Fruit fly (Drosophila melanogaster) whole organism, adult: ENCODE measurements around the gene mRpL30.

Experiments used
- CG12768 ChIP-seq: fragments of 200-800 bp; sonication (Bioruptor generic); optimal IDR thresholded peaks from 2 replicates; lab custom pipeline; 2017; ENCODE audit warnings: missing biosample characterization, missing genetic modification characterization, mild to moderate bottlenecking, moderate library complexity, missing genetic modification reagents
- CG33017 ChIP-seq: fragments of 200-800 bp; sonication (Bioruptor generic); optimal IDR thresholded peaks from 2 replicates; lab custom pipeline; 2018; ENCODE audit warnings: missing biosample characterization, mild to moderate bottlenecking, missing genetic modification characterization, moderate library complexity
- CG7101 ChIP-seq: fragments of 200-800 bp; sonication (Bioruptor generic); optimal IDR thresholded peaks from 2 replicates; lab custom pipeline; 2018; ENCODE audit warnings: missing biosample characterization, mild to moderate bottlenecking, missing genetic modification characterization, moderate library complexity
- Clk ChIP-seq: fragments of 200-800 bp; sonication (Bioruptor generic); optimal IDR thresholded peaks from 2 replicates; lab custom pipeline; 2017; ENCODE audit warnings: missing biosample characterization, missing genetic modification characterization
- Mnt ChIP-seq: fragments of 200-800 bp; sonication (Bioruptor generic); optimal IDR thresholded peaks from 2 replicates; lab custom pipeline; 2016; ENCODE audit warnings: missing biosample characterization, mild to moderate bottlenecking, missing genetic modification characterization
- ovo ChIP-seq: fragments of 200-800 bp; sonication (Bioruptor generic); optimal IDR thresholded peaks from 2 replicates; lab custom pipeline; 2016; ENCODE audit warnings: missing biosample characterization, missing genetic modification characterization
- toe ChIP-seq: fragments of 200-800 bp; sonication (Bioruptor generic); optimal IDR thresholded peaks from 2 replicates; lab custom pipeline; 2016; ENCODE audit warnings: missing biosample characterization, missing genetic modification characterization

dm6 chrX:4604107-4604506, 43.6 kb upstream of the mRpL30 start:
- TF ChIP-seq CG33017 (no peak), Mnt (GFP tag; lab: Kevin White, UChicago) (no peak), Clk (GFP tag; lab: Kevin White, UChicago) (no peak), CG12768 (GFP tag; lab: Kevin White, UChicago) (no peak), ovo (GFP tag; lab: Kevin White, UChicago) (no peak), toe (GFP tag; lab: Kevin White, UChicago) (no peak), CG7101 (tag; lab: Kevin White, UChicago) (no peak)
